Worm (Caenorhabditis elegans) whole organism, L4/young adult: ENCODE measurements around the gene ptr-1.

Experiments
- W03F9.2 ChIP-seq: fragments of 150-350 bp; optimal IDR thresholded peaks from 2 replicates; lab custom pipeline; 2014; ENCODE audit warnings: missing biosample characterization, missing genetic modification characterization
- dao-5 ChIP-seq: sonication (generic microtip); optimal IDR thresholded peaks from 2 replicates; lab custom pipeline; 2016; ENCODE audit warnings: missing genotype, missing genetic modification characterization, moderate library complexity, missing compliant biosample characterization
- him-1 ChIP-seq: sonication (generic microtip); optimal IDR thresholded peaks from 2 replicates; lab custom pipeline; 2016; ENCODE audit warnings: missing genotype, missing genetic modification reagents, missing genetic modification characterization, missing compliant biosample characterization

- TF ChIP-seq him-1 (tag; lab: Kevin White, UChicago) (no peak), W03F9.2 (tag; lab: Kevin White, UChicago) (no peak), dao-5 (no peak)
These were observed 34.5 kb downstream of the ptr-1 start, which contains the start of gene spl-2 for ce11 chrV:9146849-9147557.
